Worm (Caenorhabditis elegans) whole organism, L4/young adult: Measurements from ENCODE around the gene dhcr-24.

Source experiments
- W03F9.2 ChIP-seq: fragments of 150-350 bp; optimal IDR thresholded peaks from 2 replicates; lab custom pipeline; 2014; ENCODE audit warnings: missing biosample characterization, missing genetic modification characterization
- dao-5 ChIP-seq: sonication (generic microtip); optimal IDR thresholded peaks from 2 replicates; lab custom pipeline; 2016; ENCODE audit warnings: missing genotype, missing genetic modification characterization, moderate library complexity, missing compliant biosample characterization
- him-1 ChIP-seq: sonication (generic microtip); optimal IDR thresholded peaks from 2 replicates; lab custom pipeline; 2016; ENCODE audit warnings: missing genotype, missing genetic modification reagents, missing genetic modification characterization, missing compliant biosample characterization

- TF ChIP-seq him-1 (peak; percentile 69), dao-5 (tag; lab: Kevin White, UChicago) (peak; percentile 52), W03F9.2 (tag; lab: Kevin White, UChicago) (peak; percentile 7)
Observed at ce11 chrX:2549322-2549721, 14.6 kb downstream of the dhcr-24 start.
